Fruit fly (Drosophila melanogaster) whole organism, wandering third instar larva: ENCODE measurements around the gene Nagk.

ENCODE experiments used
- Abd-B ChIP-seq: fragments of >200 bp; optimal IDR thresholded peaks from 2 replicates; lab custom pipeline; 2017; ENCODE audit warnings: missing biosample characterization, missing genetic modification characterization
- CG9705 ChIP-seq: fragments of 200-800 bp; sonication (Bioruptor generic); optimal IDR thresholded peaks from 2 replicates; lab custom pipeline; 2018; ENCODE audit warnings: missing biosample characterization, mild to moderate bottlenecking, missing genetic modification characterization
- CrebA ChIP-seq: fragments of 200-800 bp; sonication (Bioruptor generic); optimal IDR thresholded peaks from 2 replicates; lab custom pipeline; 2016; ENCODE audit warnings: missing biosample characterization, mild to moderate bottlenecking, missing genetic modification characterization, borderline replicate concordance
- Dfd ChIP-seq: fragments of >200 bp; optimal IDR thresholded peaks from 2 replicates; lab custom pipeline; 2017; ENCODE audit warnings: missing biosample characterization, missing genetic modification characterization
- Dif ChIP-seq: fragments of 200-275, 200-300 bp; sonication (Bioruptor generic); optimal IDR thresholded peaks from 2 replicates; lab custom pipeline; 2018; ENCODE audit warnings: missing biosample characterization, missing genetic modification characterization; ENCODE audit not compliant: partially characterized antibody
- GATAd ChIP-seq: sonication (Bioruptor generic); optimal IDR thresholded peaks from 2 replicates; lab custom pipeline; 2016; ENCODE audit warnings: missing biosample characterization, missing genetic modification characterization
- HLH106 ChIP-seq: fragments of 200-800 bp; optimal IDR thresholded peaks from 3 replicates; lab custom pipeline; 2019; ENCODE audit warnings: missing biosample characterization, mild to moderate bottlenecking, missing genetic modification characterization, moderate library complexity
- Hnf4 ChIP-seq: fragments of 200-800 bp; sonication (Bioruptor generic); optimal IDR thresholded peaks from 2 replicates; lab custom pipeline; 2016; ENCODE audit warnings: missing biosample characterization, mild to moderate bottlenecking, missing genetic modification characterization
- Hr78 ChIP-seq: fragments of >200 bp; optimal IDR thresholded peaks from 2 replicates; lab custom pipeline; 2017; ENCODE audit warnings: missing biosample characterization, missing genetic modification characterization
- Hr83 ChIP-seq: fragments of 200-300 bp; sonication (Bioruptor generic); optimal IDR thresholded peaks from 2 replicates; lab custom pipeline; 2016; ENCODE audit warnings: missing biosample characterization, mild to moderate bottlenecking, missing genetic modification characterization, moderate library complexity; ENCODE audit not compliant: poor library complexity, severe bottlenecking
- Jra ChIP-seq: sonication (Bioruptor generic); optimal IDR thresholded peaks from 2 replicates; lab custom pipeline; 2016; ENCODE audit warnings: missing biosample characterization, missing genetic modification characterization
- Mio ChIP-seq: sonication (Bioruptor generic); optimal IDR thresholded peaks from 2 replicates; lab custom pipeline; 2016; ENCODE audit warnings: missing biosample characterization, missing genetic modification characterization
- Myc ChIP-seq: fragments of >200 bp; optimal IDR thresholded peaks from 2 replicates; lab custom pipeline; 2017
- N ChIP-seq: fragments of >200 bp; optimal IDR thresholded peaks from 2 replicates; lab custom pipeline; 2018; ENCODE audit warnings: missing biosample characterization, missing external identifiers, missing genetic modification characterization
- OdsH ChIP-seq: fragments of 200-800 bp; sonication (Bioruptor generic); optimal IDR thresholded peaks from 2 replicates; lab custom pipeline; 2016; ENCODE audit warnings: missing biosample characterization, mild to moderate bottlenecking, missing genetic modification characterization
- Rel ChIP-seq, 2 experiments: fragments of 200-800 bp; sonication (Bioruptor generic) in 1 of 2; optimal IDR thresholded peaks; 2 replicates in 1 of 2; 3 replicates in 1 of 2; lab custom pipeline; 2016 to 2019; ENCODE audit warnings: mild to moderate bottlenecking in 2 of 2, missing biosample characterization in 2 of 2, missing genetic modification characterization in 2 of 2, moderate library complexity in 1 of 2
- Sp1 ChIP-seq: fragments of 200-800 bp; sonication (Bioruptor generic); optimal IDR thresholded peaks from 3 replicates; lab custom pipeline; 2019; ENCODE audit warnings: missing biosample characterization, mild to moderate bottlenecking, missing genetic modification characterization, moderate library complexity
- Vsx2 ChIP-seq: fragments of 200-300, 225-300 bp; sonication (Bioruptor generic); optimal IDR thresholded peaks from 2 replicates; lab custom pipeline; 2018; ENCODE audit warnings: missing biosample characterization, missing genetic modification characterization; ENCODE audit not compliant: partially characterized antibody
- br ChIP-seq: fragments of 200-800 bp; sonication (Bioruptor generic); optimal IDR thresholded peaks from 2 replicates; lab custom pipeline; 2016; ENCODE audit warnings: missing biosample characterization, missing genetic modification characterization
- brk ChIP-seq: fragments of 200-800 bp; sonication (Bioruptor generic); optimal IDR thresholded peaks from 2 replicates; lab custom pipeline; 2016; ENCODE audit warnings: missing biosample characterization, mild to moderate bottlenecking, missing genetic modification characterization
- dl ChIP-seq, 2 experiments: fragments of 175-275, 200-275 bp in 1 of 2; fragments of 200-275 bp in 1 of 2; sonication (Bioruptor generic); optimal IDR thresholded peaks; lab custom pipeline; 2018; ENCODE audit warnings: mild to moderate bottlenecking in 2 of 2, missing biosample characterization in 2 of 2, missing genetic modification characterization in 2 of 2, moderate library complexity in 2 of 2; ENCODE audit not compliant: partially characterized antibody in 2 of 2, insufficient read depth in 1 of 2
- dsf ChIP-seq: sonication (Bioruptor generic); optimal IDR thresholded peaks from 2 replicates; lab custom pipeline; 2016; ENCODE audit warnings: missing biosample characterization, missing genetic modification characterization, borderline replicate concordance
- ey ChIP-seq: fragments of 200-800 bp; sonication (Bioruptor generic); optimal IDR thresholded peaks from 2 replicates; lab custom pipeline; 2016; ENCODE audit warnings: missing biosample characterization, missing genetic modification characterization
- foxo ChIP-seq, 2 experiments: fragments of 200-800 bp; sonication (Bioruptor generic); optimal IDR thresholded peaks; 2 replicates in 1 of 2; 3 replicates in 1 of 2; lab custom pipeline; 2016 to 2017; ENCODE audit warnings: missing biosample characterization in 2 of 2, missing genetic modification characterization in 2 of 2
- fru ChIP-seq: fragments of 200-800 bp; sonication (Bioruptor generic); optimal IDR thresholded peaks from 3 replicates; lab custom pipeline; 2016; ENCODE audit warnings: missing biosample characterization, mild to moderate bottlenecking, missing genetic modification characterization
- h ChIP-seq: fragments of 200-800 bp; sonication (Bioruptor generic); optimal IDR thresholded peaks from 3 replicates; lab custom pipeline; 2016; ENCODE audit warnings: missing biosample characterization, mild to moderate bottlenecking, missing genetic modification characterization
- psq ChIP-seq: fragments of 200-800 bp; sonication (Bioruptor generic); optimal IDR thresholded peaks from 3 replicates; lab custom pipeline; 2017; ENCODE audit warnings: missing biosample characterization, mild to moderate bottlenecking, missing genetic modification characterization, moderate library complexity
- rgr ChIP-seq: fragments of 200-800 bp; sonication (Bioruptor generic); optimal IDR thresholded peaks from 3 replicates; lab custom pipeline; 2016; ENCODE audit warnings: missing biosample characterization, mild to moderate bottlenecking, missing genetic modification characterization
- usp ChIP-seq: fragments of >200 bp; optimal IDR thresholded peaks from 2 replicates; lab custom pipeline; 2017; ENCODE audit warnings: missing biosample characterization, missing genetic modification characterization

The Nagk gene

DNA sequence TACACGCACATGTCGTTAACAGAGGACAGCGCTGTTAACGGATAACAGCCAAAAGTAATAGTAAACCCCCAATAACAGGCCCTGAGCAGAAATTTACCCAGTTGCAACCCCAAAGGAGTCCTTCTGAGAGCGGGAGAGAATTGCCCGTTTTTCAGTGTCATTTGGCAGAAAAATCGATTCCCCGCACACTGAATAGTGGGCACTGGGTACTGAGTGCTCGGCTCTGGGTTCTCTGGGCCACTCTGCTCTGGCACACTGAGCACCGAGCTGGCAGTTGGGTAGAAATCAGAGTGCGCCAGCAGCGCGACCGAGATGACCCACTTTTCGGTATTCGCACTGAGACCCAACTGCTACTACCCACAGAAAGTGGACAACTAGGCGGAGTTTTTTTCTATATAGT lies 31.3 kb upstream of the Nagk start, which contains the start of gene Rbp:
TSS of gene Rbp (plus strand) at position 239 of the 400 bp plus-strand sequence.
- TF ChIP-seq Dif (peak; percentile 21), HLH106 (tag; lab: Kevin White, UChicago) (no peak)

DNA sequence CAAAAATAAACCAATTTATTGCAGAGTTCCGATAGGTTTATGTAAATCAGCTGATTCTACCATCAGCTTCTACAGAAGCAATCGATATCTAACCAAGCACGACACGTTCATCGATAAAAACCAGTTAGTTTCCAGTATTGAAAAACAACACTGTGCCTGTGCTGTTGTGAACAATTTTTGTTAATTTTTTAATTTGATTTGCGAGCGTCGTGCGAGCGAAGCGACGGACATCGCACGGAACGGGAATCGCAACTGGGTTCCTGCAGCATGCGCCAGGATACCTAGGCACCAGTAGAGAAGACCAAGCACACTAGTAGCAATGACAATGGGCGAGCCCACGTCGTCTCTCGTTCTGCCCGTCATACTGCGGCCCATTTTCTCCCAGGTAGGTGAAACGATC lies 28.8 kb upstream of the Nagk start, which contains the start of the genes Ccm3 and CG6136:
TSS of gene Ccm3 (plus strand) at position 125 of the 400 bp plus-strand sequence.
TSS of gene CG6136 (minus strand) at position 380 of the 400 bp plus-strand sequence.
- peak; percentile 50 for TF ChIP-seq fru (GFP tag; lab: Kevin White, UChicago)
- no peak for TF ChIP-seq GATAd (GFP tag; lab: Kevin White, UChicago)
- no peak for TF ChIP-seq Rel (GFP tag; optimal IDR thresholded peaks at IDR 0.05; lab: Kevin White, UChicago)
- TF ChIP-seq Rel (tag; optimal IDR thresholded peaks at IDR 0.05; lab: Kevin White, UChicago) = peak; percentile 40
- no peak for TF ChIP-seq dl (GFP tag; optimal IDR thresholded peaks at IDR 0.05; lab: Kevin White, UChicago; ENCODE audit: insufficient read depth in 1 of 2, partially characterized antibody in 2 of 2)
- TF ChIP-seq Sp1 (GFP tag; lab: Kevin White, UChicago) = peak; percentile 54
- TF ChIP-seq Mio = peak; percentile 4
- no peak for TF ChIP-seq N (GFP tag; lab: Kevin White, UChicago)
- TF ChIP-seq CG9705 (GFP tag; lab: Kevin White, UChicago) = peak; percentile 20
- peak; percentile 44 for TF ChIP-seq HLH106 (tag; lab: Kevin White, UChicago)
- peak; percentile 36 for TF ChIP-seq OdsH (GFP tag; lab: Kevin White, UChicago)
- peak; percentile 71 for TF ChIP-seq br (GFP tag; lab: Kevin White, UChicago)
- peak; percentile 68 for TF ChIP-seq rgr (GFP tag; lab: Kevin White, UChicago)
- peak; percentile 81 for TF ChIP-seq Hr83 (GFP tag; lab: Kevin White, UChicago)
- peak; percentile 18 for TF ChIP-seq psq (GFP tag; lab: Kevin White, UChicago)
- TF ChIP-seq h (GFP tag; lab: Kevin White, UChicago) = peak; percentile 76
- TF ChIP-seq Hr78 (GFP tag; lab: Kevin White, UChicago) = no peak
- TF ChIP-seq foxo (GFP tag; optimal IDR thresholded peaks at IDR 0.05; lab: Kevin White, UChicago) = peak in 1 of 2 experiments; percentile 48
- no peak for TF ChIP-seq Myc
- TF ChIP-seq ey (GFP tag; lab: Kevin White, UChicago) = peak; percentile 5
- TF ChIP-seq Dfd (GFP tag; lab: Kevin White, UChicago) = no peak
- no peak for TF ChIP-seq usp (GFP tag; lab: Kevin White, UChicago)
- no peak for TF ChIP-seq brk

DNA sequence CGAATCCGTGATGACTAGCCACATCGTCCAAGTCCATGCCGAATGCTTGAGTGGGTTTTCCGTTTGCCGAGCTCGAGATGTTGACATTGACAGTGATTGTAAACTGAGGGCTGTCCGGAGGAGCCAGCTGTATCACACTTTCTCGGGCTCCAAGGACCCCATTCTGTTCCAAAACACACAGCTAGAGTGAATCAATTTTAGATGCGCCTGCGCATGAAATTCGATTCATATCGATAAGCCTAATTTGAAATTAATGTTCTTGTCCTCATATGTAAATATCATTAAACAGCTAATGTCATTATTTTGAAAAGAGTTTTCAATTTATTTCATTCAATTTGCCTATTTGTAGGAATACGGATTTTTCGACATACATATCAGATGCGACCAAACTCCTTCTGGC lies 26.7 kb upstream of the Nagk start, which contains the start of gene CG14868:
TSS of gene CG14868 (minus strand) at position 204 of the 400 bp plus-strand sequence.
- no peak for TF ChIP-seq Hnf4 (GFP tag; lab: Kevin White, UChicago)
- no peak for TF ChIP-seq Jra (GFP tag; lab: Kevin White, UChicago)

DNA sequence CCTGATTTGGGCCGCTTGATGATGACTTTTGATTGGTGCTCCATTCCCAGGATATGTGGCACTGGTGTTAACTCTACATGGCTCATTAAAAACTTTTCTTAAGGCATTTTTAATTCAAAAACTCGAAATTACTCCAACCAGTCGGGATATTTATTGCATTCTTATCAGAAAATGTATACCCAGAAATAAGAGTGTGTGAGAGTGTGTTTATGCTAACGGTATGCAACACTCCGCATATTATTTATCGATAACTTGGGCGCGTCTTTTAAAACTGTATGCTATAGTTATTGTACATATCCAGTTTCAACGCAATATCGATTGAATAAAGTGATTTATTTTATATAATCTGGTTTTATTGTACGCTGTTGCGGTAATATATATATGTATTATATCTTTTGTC lies 24.4 kb upstream of the Nagk start, which contains the start of gene CG34404:
TSS of gene CG34404 (minus strand) at position 189 of the 400 bp plus-strand sequence.
- TF ChIP-seq brk (no peak), h (GFP tag; lab: Kevin White, UChicago) (no peak), Hr83 (GFP tag; lab: Kevin White, UChicago) (no peak), Vsx2 (GFP tag; lab: Kevin White, UChicago) (no peak), Abd-B (GFP tag; lab: Kevin White, UChicago) (no peak), psq (GFP tag; lab: Kevin White, UChicago) (no peak), fru (GFP tag; lab: Kevin White, UChicago) (no peak), foxo (GFP tag; optimal IDR thresholded peaks at IDR 0.05; lab: Kevin White, UChicago) (peak in 1 of 2 experiments; percentile 39), OdsH (GFP tag; lab: Kevin White, UChicago) (no peak), N (GFP tag; lab: Kevin White, UChicago) (no peak), CG9705 (GFP tag; lab: Kevin White, UChicago) (no peak), dsf (no peak), CrebA (no peak), Hnf4 (GFP tag; lab: Kevin White, UChicago) (no peak), rgr (GFP tag; lab: Kevin White, UChicago) (peak; percentile 8)

DNA sequence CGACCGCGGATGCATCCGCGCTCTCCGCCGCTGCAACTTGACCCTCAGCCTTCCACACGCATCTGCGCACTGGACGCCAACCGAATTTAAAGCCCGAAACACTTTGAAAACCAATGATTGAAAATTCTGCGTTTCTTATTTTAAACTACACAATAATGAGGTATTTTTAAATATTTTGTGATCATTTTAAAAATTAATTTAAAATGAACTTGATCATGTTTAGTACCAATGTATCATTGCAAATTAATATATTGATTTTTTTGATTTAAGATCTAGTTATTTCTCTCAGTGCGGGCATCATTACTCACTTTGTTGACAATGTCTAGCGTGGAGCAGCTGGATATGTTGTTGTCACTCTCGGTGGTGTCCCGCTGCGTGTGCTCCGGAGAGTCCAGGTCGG lies 23.8 kb upstream of the Nagk start:
- TF ChIP-seq rgr (GFP tag; lab: Kevin White, UChicago) (peak; percentile 28), ey (GFP tag; lab: Kevin White, UChicago) (peak; percentile 31), OdsH (GFP tag; lab: Kevin White, UChicago) (peak; percentile 8), HLH106 (tag; lab: Kevin White, UChicago) (peak; percentile 48), Sp1 (GFP tag; lab: Kevin White, UChicago) (peak; percentile 44), Hnf4 (GFP tag; lab: Kevin White, UChicago) (no peak), foxo (GFP tag; optimal IDR thresholded peaks at IDR 0.05; lab: Kevin White, UChicago) (peak in 1 of 2 experiments; percentile 63), N (GFP tag; lab: Kevin White, UChicago) (no peak)
